Worm (Caenorhabditis elegans): ENCODE results near the gene F48F7.5.

ce11 chrX:13941865-13942264 is 33.6 kb upstream of the F48F7.5 start:
- no peak for TF ChIP-seq zag-1 (tag; optimal IDR thresholded peaks at IDR 0.05)
- TF ChIP-seq lin-11 (tag; optimal IDR thresholded peaks at IDR 0.05): no peak
- no peak for TF ChIP-seq ceh-82 (tag; optimal IDR thresholded peaks at IDR 0.05)
- no peak for TF ChIP-seq ama-1 (optimal IDR thresholded peaks at IDR 0.05)
- TF ChIP-seq C34F6.9 (tag; optimal IDR thresholded peaks at IDR 0.05): no peak
- no peak for TF ChIP-seq elt-3 (tag; optimal IDR thresholded peaks at IDR 0.05)
- TF ChIP-seq mdl-1 (tag; optimal IDR thresholded peaks at IDR 0.05): no peak
- TF ChIP-seq Y55F3AM.14 (GFP tag; optimal IDR thresholded peaks at IDR 0.05): no peak
- TF ChIP-seq ztf-11 (tag; optimal IDR thresholded peaks at IDR 0.05): no peak
- TF ChIP-seq ztf-4 (tag; optimal IDR thresholded peaks at IDR 0.05): no peak
- TF ChIP-seq snpc-4 (tag; optimal IDR thresholded peaks at IDR 0.05): no peak
- TF ChIP-seq blmp-1 (tag; optimal IDR thresholded peaks at IDR 0.05; ENCODE audit: insufficient read depth): no peak
- no peak for TF ChIP-seq skn-1 (tag; optimal IDR thresholded peaks at IDR 0.05)
- no peak for TF ChIP-seq nhr-11 (tag; optimal IDR thresholded peaks at IDR 0.05)

Measured in whole organism, L2 larva.